Worm (Caenorhabditis elegans): Measurements from ENCODE around the gene pals-28.

- no peak for TF ChIP-seq ztf-26 (tag; optimal IDR thresholded peaks at IDR 0.05)
- TF ChIP-seq let-607 (tag; optimal IDR thresholded peaks at IDR 0.05): no peak
These were observed 50.7 kb downstream of the pals-28 start for ce11 chrIII:4435262-4435661.
